Fruit fly (Drosophila melanogaster) whole organism, pupa: Measurements from ENCODE around the gene Papst2.

Source experiments
- CG10348 ChIP-seq: fragments of 200-800 bp; sonication (Bioruptor generic); IDR thresholded peaks from 2 replicates; pipeline ENCODE4 v1.3.6; 2022; ENCODE audit warnings: missing biosample characterization, missing genetic modification characterization
- CG12605 ChIP-seq: fragments of 200-800 bp; sonication (Bioruptor generic); IDR thresholded peaks from 2 replicates; pipeline ENCODE4 v1.3.6; 2022; ENCODE audit warnings: missing biosample characterization, missing genetic modification characterization
- CG13204 ChIP-seq: fragments of 200-800 bp; sonication (Bioruptor generic); optimal IDR thresholded peaks from 2 replicates; lab custom pipeline; 2018; ENCODE audit warnings: missing biosample characterization, mild to moderate bottlenecking, missing genetic modification characterization, moderate library complexity
- CG14655 ChIP-seq: fragments of 200-800 bp; sonication (Bioruptor generic); optimal IDR thresholded peaks from 3 replicates; lab custom pipeline; 2017; ENCODE audit warnings: mild to moderate bottlenecking, missing biosample characterization, missing genetic modification reagents, missing genetic modification characterization
- CG15710 ChIP-seq: fragments of 200-800 bp; sonication (Bioruptor generic); optimal IDR thresholded peaks from 2 replicates; lab custom pipeline; 2018; ENCODE audit warnings: missing biosample characterization, mild to moderate bottlenecking, missing genetic modification characterization, moderate library complexity
- CG17806 ChIP-seq: fragments of 200-800 bp; sonication (Bioruptor generic); optimal IDR thresholded peaks from 2 replicates; lab custom pipeline; 2018; ENCODE audit warnings: missing biosample characterization, mild to moderate bottlenecking, missing genetic modification characterization, moderate library complexity
- CG32121 ChIP-seq: fragments of 200-800 bp; sonication (Bioruptor generic); IDR thresholded peaks from 2 replicates; pipeline ENCODE4 v1.3.6; 2022; ENCODE audit warnings: missing biosample characterization, missing genetic modification characterization
- CG34367 ChIP-seq: fragments of 200-800 bp; sonication (Bioruptor generic); optimal IDR thresholded peaks from 2 replicates; lab custom pipeline; 2018; ENCODE audit warnings: missing biosample characterization, mild to moderate bottlenecking, missing genetic modification characterization
- CG4496 ChIP-seq: fragments of 200-800 bp; sonication (Bioruptor generic); IDR thresholded peaks from 3 replicates; pipeline ENCODE4 v1.3.6; 2022; ENCODE audit warnings: missing biosample characterization, missing genetic modification characterization
- CG8301 ChIP-seq: fragments of 200-800 bp; sonication (Bioruptor generic); optimal IDR thresholded peaks from 2 replicates; lab custom pipeline; 2018; ENCODE audit warnings: missing biosample characterization, mild to moderate bottlenecking, missing genetic modification characterization
- CG9948 ChIP-seq: fragments of 200-800 bp; sonication (Bioruptor generic); optimal IDR thresholded peaks from 2 replicates; lab custom pipeline; 2018; ENCODE audit warnings: missing biosample characterization, mild to moderate bottlenecking, missing genetic modification characterization, moderate library complexity
- D1 ChIP-seq: fragments of 200-800 bp; sonication (Bioruptor generic); optimal IDR thresholded peaks from 2 replicates; lab custom pipeline; 2018; ENCODE audit warnings: missing biosample characterization, mild to moderate bottlenecking, missing genetic modification characterization, moderate library complexity
- EcR ChIP-seq: fragments of 200-800 bp; sonication (Bioruptor generic); optimal IDR thresholded peaks from 3 replicates; lab custom pipeline; 2019; ENCODE audit warnings: missing biosample characterization, missing genetic modification characterization, mild to moderate bottlenecking, moderate library complexity, missing genetic modification reagents
- Ets98B ChIP-seq: fragments of 200-800 bp; sonication (Bioruptor generic); IDR thresholded peaks from 2 replicates; pipeline ENCODE4 v1.3.6; 2022; ENCODE audit warnings: missing biosample characterization, missing genetic modification characterization
- Pif1A ChIP-seq: fragments of 200-800 bp; sonication (Bioruptor generic); optimal IDR thresholded peaks from 3 replicates; lab custom pipeline; 2016; ENCODE audit warnings: missing biosample characterization, missing genetic modification characterization
- Pif1B ChIP-seq: fragments of 200-800 bp; sonication (Bioruptor generic); optimal IDR thresholded peaks from 3 replicates; lab custom pipeline; 2016; ENCODE audit warnings: missing biosample characterization, missing genetic modification characterization
- Snoo ChIP-seq: fragments of 200-800 bp; sonication (Bioruptor generic); optimal IDR thresholded peaks from 3 replicates; lab custom pipeline; 2017; ENCODE audit warnings: missing biosample characterization, mild to moderate bottlenecking, missing genetic modification characterization, inconsistent platforms
- fd96Ca ChIP-seq: fragments of 200-800 bp; sonication (Bioruptor generic); IDR thresholded peaks from 3 replicates; pipeline ENCODE4 v1.3.6; 2022; ENCODE audit warnings: missing biosample characterization, missing genetic modification characterization
- gl ChIP-seq: fragments of 200-800 bp; sonication (Bioruptor generic); optimal IDR thresholded peaks from 2 replicates; lab custom pipeline; 2018; ENCODE audit warnings: missing biosample characterization, mild to moderate bottlenecking, missing genetic modification characterization
- rn ChIP-seq: fragments of 200-800 bp; sonication (Bioruptor generic); IDR thresholded peaks from 2 replicates; pipeline ENCODE4 v1.3.6; 2022; ENCODE audit warnings: missing biosample characterization, missing genetic modification characterization

The Papst2 gene

dm6 chr3L:17035492-17035891 is 7.1 kb upstream of the Papst2 start, which contains the start of gene beg:
Gene beg (plus strand): TSS chr3L:17035668.
- no peak for TF ChIP-seq CG13204 (GFP tag; lab: Kevin White, UChicago)
- TF ChIP-seq Pif1A (GFP tag; lab: Kevin White, UChicago), result no peak
- no peak for TF ChIP-seq Ets98B (GFP tag; lab: Robert Waterston, UW)
- no peak for TF ChIP-seq fd96Ca
- no peak for TF ChIP-seq Snoo
- TF ChIP-seq CG15710 (tag; lab: Kevin White, UChicago), result no peak
- no peak for TF ChIP-seq CG8301 (tag; lab: Kevin White, UChicago)
- TF ChIP-seq CG9948, result no peak
- no peak for TF ChIP-seq Pif1B (GFP tag; lab: Kevin White, UChicago)
- TF ChIP-seq gl (tag; lab: Kevin White, UChicago), result no peak
- TF ChIP-seq rn, result no peak
- no peak for TF ChIP-seq EcR (GFP tag; lab: Kevin White, UChicago)
- no peak for TF ChIP-seq CG14655 (GFP tag; lab: Kevin White, UChicago)
- no peak for TF ChIP-seq CG34367
- TF ChIP-seq CG17806 (tag; lab: Kevin White, UChicago), result no peak

dm6 chr3L:17044799-17045198 is 2.2 kb downstream of the Papst2 start, which contains the start of gene Pop5:
Gene Pop5 (minus strand): TSS chr3L:17045038.
- no peak for TF ChIP-seq Pif1A (GFP tag; lab: Kevin White, UChicago)
- no peak for TF ChIP-seq CG17806 (tag; lab: Kevin White, UChicago)
- no peak for TF ChIP-seq rn
- TF ChIP-seq fd96Ca, result no peak
- TF ChIP-seq gl (tag; lab: Kevin White, UChicago), result peak; percentile 0
- TF ChIP-seq CG32121 (GFP tag; lab: Robert Waterston, UW), result no peak

dm6 chr3L:17045431-17046238 is 3.0 kb downstream of the Papst2 start, which contains the start of gene TpnC73F:
Gene TpnC73F (plus strand): TSS chr3L:17046063.
- TF ChIP-seq CG14655 (GFP tag; lab: Kevin White, UChicago), result peak; percentile 96
- TF ChIP-seq EcR (GFP tag; lab: Kevin White, UChicago), result no peak
- peak; percentile 28; the same call in 1 of the 2 replicates for TF ChIP-seq CG32121 (GFP tag; lab: Robert Waterston, UW)
- no peak for TF ChIP-seq CG12605 (GFP tag; lab: Robert Waterston, UW)

dm6 chr3L:17047811-17048239 is 5.2 kb downstream of the Papst2 start:
- TF ChIP-seq CG10348 (no peak), EcR (GFP tag; lab: Kevin White, UChicago) (no peak), Snoo (no peak), Pif1B (GFP tag; lab: Kevin White, UChicago) (no peak), CG12605 (GFP tag; lab: Robert Waterston, UW) (peak; percentile 39; the same call in 1 of the 2 replicates), CG14655 (GFP tag; lab: Kevin White, UChicago) (peak; percentile 30), Ets98B (GFP tag; lab: Robert Waterston, UW) (0 out of 2 replicates have a peak, but pooled peaks have one; percentile 23), Pif1A (GFP tag; lab: Kevin White, UChicago) (no peak), CG9948 (no peak), CG13204 (GFP tag; lab: Kevin White, UChicago) (no peak), CG34367 (no peak), CG8301 (tag; lab: Kevin White, UChicago) (no peak), CG17806 (tag; lab: Kevin White, UChicago) (no peak), CG4496 (0 out of 3 replicates have a peak, but pooled peaks have one; percentile 51), CG32121 (GFP tag; lab: Robert Waterston, UW) (no peak)

dm6 chr3L:17049314-17049713 is 6.7 kb downstream of the Papst2 start, which contains the start of gene rogdi:
Gene rogdi (plus strand): TSS chr3L:17049512.
- TF ChIP-seq Pif1A (GFP tag; lab: Kevin White, UChicago), result no peak
- TF ChIP-seq D1 (tag; lab: Kevin White, UChicago), result no peak
- no peak for TF ChIP-seq CG8301 (tag; lab: Kevin White, UChicago)
- TF ChIP-seq Snoo, result no peak
- no peak for TF ChIP-seq gl (tag; lab: Kevin White, UChicago)
- TF ChIP-seq CG17806 (tag; lab: Kevin White, UChicago), result no peak
- TF ChIP-seq CG32121 (GFP tag; lab: Robert Waterston, UW), result no peak
- TF ChIP-seq CG4496, result no peak
- no peak for TF ChIP-seq fd96Ca
- no peak for TF ChIP-seq CG12605 (GFP tag; lab: Robert Waterston, UW)

- TF ChIP-seq rn, result no peak
Measured at dm6 chr3L:17049912-17050345, 7.3 kb downstream of the Papst2 start.
